Fruit fly (Drosophila melanogaster) whole organism, embryonic: ENCODE results near the gene wit.

Source experiments
- CG10431 ChIP-seq: fragments of 200-800 bp; sonication (Bioruptor generic); optimal IDR thresholded peaks from 3 replicates; lab custom pipeline; 2018; ENCODE audit warnings: missing biosample characterization, mild to moderate bottlenecking, missing genetic modification characterization
- CG10565 ChIP-seq: fragments of 200-800 bp; sonication (Bioruptor generic); optimal IDR thresholded peaks from 3 replicates; lab custom pipeline; 2016; ENCODE audit warnings: missing biosample characterization, mild to moderate bottlenecking, missing genetic modification characterization
- CG10959 ChIP-seq: fragments of 200-800 bp; sonication (Bioruptor generic); IDR thresholded peaks from 2 replicates; pipeline ENCODE4 v1.3.6; 2022; ENCODE audit warnings: missing biosample characterization, missing genetic modification characterization
- CG11085 ChIP-seq: fragments of 200-800 bp; sonication (Bioruptor generic); IDR thresholded peaks from 2 replicates; pipeline ENCODE4 v1.3.6; 2022; ENCODE audit warnings: missing biosample characterization, missing genetic modification characterization
- CG14014 ChIP-seq: fragments of 200-800 bp; sonication (Bioruptor generic); IDR thresholded peaks from 2 replicates; pipeline ENCODE4 v1.3.6; 2022; ENCODE audit warnings: missing biosample characterization, missing genetic modification characterization
- CG17328 ChIP-seq: fragments of 200-800 bp; sonication (Bioruptor generic); IDR thresholded peaks from 2 replicates; pipeline ENCODE4 v1.3.6; 2022; ENCODE audit warnings: missing biosample characterization, missing genetic modification characterization
- CG17359 ChIP-seq: fragments of 200-800 bp; sonication (Bioruptor generic); optimal IDR thresholded peaks from 3 replicates; lab custom pipeline; 2018; ENCODE audit warnings: missing biosample characterization, mild to moderate bottlenecking, missing genetic modification characterization, moderate library complexity
- CG17802 ChIP-seq: fragments of 200-800 bp; sonication (Bioruptor generic); optimal IDR thresholded peaks from 2 replicates; lab custom pipeline; 2018; ENCODE audit warnings: missing biosample characterization, mild to moderate bottlenecking, missing genetic modification characterization, moderate library complexity
- CG1792 ChIP-seq: fragments of 200-800 bp; sonication (Bioruptor generic); optimal IDR thresholded peaks from 2 replicates; lab custom pipeline; 2016; ENCODE audit warnings: missing biosample characterization, missing genetic modification characterization
- CG32772 ChIP-seq: fragments of 200-800 bp; sonication (Bioruptor generic); IDR thresholded peaks from 2 replicates; pipeline ENCODE4 v1.3.6; 2022; ENCODE audit warnings: missing biosample characterization, missing genetic modification characterization
- CG3281 ChIP-seq: fragments of 200-800 bp; sonication (Bioruptor generic); optimal IDR thresholded peaks from 3 replicates; lab custom pipeline; 2017; ENCODE audit warnings: missing biosample characterization, mild to moderate bottlenecking, missing genetic modification characterization
- CG34376 ChIP-seq: fragments of 200-800 bp; sonication (Bioruptor generic); optimal IDR thresholded peaks from 2 replicates; lab custom pipeline; 2018; ENCODE audit warnings: missing biosample characterization, mild to moderate bottlenecking, missing genetic modification characterization
- CG43689 ChIP-seq: fragments of 200-800 bp; sonication (Bioruptor generic); IDR thresholded peaks from 2 replicates; pipeline ENCODE4 v1.3.6; 2022; ENCODE audit warnings: missing biosample characterization, missing genetic modification characterization
- CG8359 ChIP-seq: fragments of 200-800 bp; sonication (Bioruptor generic); optimal IDR thresholded peaks from 2 replicates; lab custom pipeline; 2017; ENCODE audit warnings: missing biosample characterization, mild to moderate bottlenecking, missing genetic modification characterization, borderline replicate concordance
- CG9215 ChIP-seq: fragments of 200-800 bp; sonication (Bioruptor generic); IDR thresholded peaks from 2 replicates; pipeline ENCODE4 v1.3.6; 2022; ENCODE audit warnings: missing biosample characterization, missing genetic modification characterization
- CG9817 ChIP-seq: fragments of 200-800 bp; sonication (Bioruptor generic); optimal IDR thresholded peaks from 2 replicates; lab custom pipeline; 2018; ENCODE audit warnings: missing biosample characterization, mild to moderate bottlenecking, missing genetic modification characterization, moderate library complexity
- D19A ChIP-seq: fragments of 200-800 bp; optimal IDR thresholded peaks from 3 replicates; lab custom pipeline; 2019; ENCODE audit warnings: missing biosample characterization, mild to moderate bottlenecking, missing genetic modification characterization, moderate library complexity
- Doc2 ChIP-seq: fragments of 200-800 bp; sonication (Bioruptor generic); IDR thresholded peaks from 2 replicates; pipeline ENCODE4 v1.3.6; 2022; ENCODE audit warnings: missing biosample characterization, missing genetic modification characterization
- Drgx ChIP-seq: fragments of 200-800 bp; sonication (Bioruptor generic); IDR thresholded peaks from 2 replicates; pipeline ENCODE4 v1.3.6; 2022; ENCODE audit warnings: missing biosample characterization, missing genetic modification characterization
- Elba2 ChIP-seq: fragments of 200-800 bp; sonication (Bioruptor generic); optimal IDR thresholded peaks from 3 replicates; lab custom pipeline; 2016; ENCODE audit warnings: missing biosample characterization, missing genetic modification characterization
- H15 ChIP-seq: fragments of 200-800 bp; sonication (Bioruptor generic); IDR thresholded peaks from 3 replicates; pipeline ENCODE4 v1.3.6; 2022; ENCODE audit warnings: missing biosample characterization, missing genetic modification characterization
- MESR4 ChIP-seq: fragments of 200-800 bp; sonication (Bioruptor generic); optimal IDR thresholded peaks from 2 replicates; lab custom pipeline; 2018; ENCODE audit warnings: missing biosample characterization, mild to moderate bottlenecking, missing genetic modification characterization, moderate library complexity
- Mad ChIP-seq: fragments of 200-800 bp; sonication (Bioruptor generic); optimal IDR thresholded peaks from 2 replicates; lab custom pipeline; 2016; ENCODE audit warnings: missing biosample characterization, missing genetic modification characterization
- Mes4 ChIP-seq: fragments of 200-800 bp; sonication (Bioruptor generic); optimal IDR thresholded peaks from 2 replicates; lab custom pipeline; 2016; ENCODE audit warnings: missing biosample characterization, missing genetic modification characterization
- NK7.1 ChIP-seq: fragments of 200-800 bp; sonication (Bioruptor generic); optimal IDR thresholded peaks from 3 replicates; lab custom pipeline; 2016; ENCODE audit warnings: missing biosample characterization, missing genetic modification characterization
- Neu2 ChIP-seq: fragments of 200-800 bp; sonication (Bioruptor generic); optimal IDR thresholded peaks from 3 replicates; lab custom pipeline; 2016; ENCODE audit warnings: missing biosample characterization, missing genetic modification characterization, borderline replicate concordance
- Nf-YC ChIP-seq: fragments of 200-800 bp; optimal IDR thresholded peaks from 3 replicates; lab custom pipeline; 2019; ENCODE audit warnings: missing biosample characterization, mild to moderate bottlenecking, missing genetic modification characterization, moderate library complexity
- NfI ChIP-seq: fragments of 200-800 bp; sonication (Bioruptor generic); optimal IDR thresholded peaks from 3 replicates; lab custom pipeline; 2018; ENCODE audit warnings: missing biosample characterization, mild to moderate bottlenecking, missing genetic modification characterization, moderate library complexity
- Opbp ChIP-seq: fragments of 200-800 bp; sonication (Bioruptor generic); IDR thresholded peaks from 3 replicates; pipeline ENCODE4 v1.3.6; 2022; ENCODE audit warnings: missing biosample characterization, missing genetic modification characterization; ENCODE audit not compliant: partially characterized antibody
- Optix ChIP-seq: fragments of 200-800 bp; sonication (Bioruptor generic); IDR thresholded peaks from 3 replicates; pipeline ENCODE4 v1.3.6; 2022; ENCODE audit warnings: missing biosample characterization, missing genetic modification characterization
- Pdp1 ChIP-seq, 2 experiments: fragments of 200-800 bp; sonication (Bioruptor generic); optimal IDR thresholded peaks; 3 replicates each; lab custom pipeline; 2016; ENCODE audit warnings: missing biosample characterization in 2 of 2, missing genetic modification characterization in 2 of 2, mild to moderate bottlenecking in 1 of 2, moderate library complexity in 1 of 2
- Rx ChIP-seq: fragments of 200-800 bp; sonication (Bioruptor generic); IDR thresholded peaks from 2 replicates; pipeline ENCODE4 v1.3.6; 2022; ENCODE audit warnings: missing biosample characterization, missing genetic modification characterization
- Scr ChIP-seq: fragments of 200-800 bp; sonication (Bioruptor generic); IDR thresholded peaks from 2 replicates; pipeline ENCODE4 v1.3.6; 2022; ENCODE audit warnings: missing biosample characterization, missing genetic modification characterization; ENCODE audit not compliant: partially characterized antibody
- Stat92E ChIP-seq, 3 experiments: fragments of >200 bp in 2 of 3; fragments of 200-800 bp in 1 of 3; sonication (Bioruptor generic) in 1 of 3; optimal IDR thresholded peaks; 2 replicates each; lab custom pipeline; 2017 to 2019; ENCODE audit warnings: missing biosample characterization in 3 of 3, missing genetic modification characterization in 3 of 3, mild to moderate bottlenecking in 1 of 3, moderate library complexity in 1 of 3
- TFAM ChIP-seq: fragments of 200-800 bp; sonication (Bioruptor generic); optimal IDR thresholded peaks from 2 replicates; lab custom pipeline; 2017; ENCODE audit warnings: missing biosample characterization, missing genetic modification characterization, inconsistent platforms
- Xbp1 ChIP-seq: fragments of 200-800 bp; sonication (Bioruptor generic); optimal IDR thresholded peaks from 3 replicates; lab custom pipeline; 2016; ENCODE audit warnings: missing biosample characterization, mild to moderate bottlenecking, missing genetic modification characterization
- aop ChIP-seq: fragments of 200-800 bp; sonication (Bioruptor generic); IDR thresholded peaks from 2 replicates; pipeline ENCODE4 v1.3.6; 2022; ENCODE audit warnings: missing biosample characterization, missing genetic modification characterization
- caup ChIP-seq: fragments of 200-800 bp; sonication (Bioruptor generic); optimal IDR thresholded peaks from 3 replicates; lab custom pipeline; 2017; ENCODE audit warnings: missing biosample characterization, mild to moderate bottlenecking, missing genetic modification characterization, moderate library complexity; ENCODE audit not compliant: severe bottlenecking
- cg ChIP-seq: fragments of 200-800 bp; sonication (Bioruptor generic); optimal IDR thresholded peaks from 3 replicates; lab custom pipeline; 2019; ENCODE audit warnings: missing biosample characterization, mild to moderate bottlenecking, missing genetic modification characterization, moderate library complexity
- chn ChIP-seq: fragments of 200-800 bp; sonication (Bioruptor generic); optimal IDR thresholded peaks from 2 replicates; lab custom pipeline; 2016; ENCODE audit warnings: missing biosample characterization, missing genetic modification characterization
- ci ChIP-seq: fragments of 200-800 bp; sonication (Bioruptor generic); IDR thresholded peaks from 3 replicates; pipeline ENCODE4 v1.3.6; 2022; ENCODE audit warnings: missing biosample characterization, missing genetic modification characterization
- gcm ChIP-seq: fragments of 200-800 bp; sonication (Bioruptor generic); optimal IDR thresholded peaks from 2 replicates; lab custom pipeline; 2019; ENCODE audit warnings: missing biosample characterization, mild to moderate bottlenecking, missing genetic modification characterization, moderate library complexity
- gem ChIP-seq: fragments of 200-800 bp; sonication (Bioruptor generic); optimal IDR thresholded peaks from 2 replicates; lab custom pipeline; 2019; ENCODE audit warnings: missing biosample characterization, mild to moderate bottlenecking, missing genetic modification characterization, moderate library complexity
- lab ChIP-seq: fragments of 200-800 bp; sonication (Bioruptor generic); optimal IDR thresholded peaks from 3 replicates; lab custom pipeline; 2017; ENCODE audit warnings: missing biosample characterization, missing genetic modification characterization, mild to moderate bottlenecking, moderate library complexity, missing genetic modification reagents
- mam ChIP-seq: fragments of 200-800 bp; sonication (Bioruptor generic); optimal IDR thresholded peaks from 3 replicates; lab custom pipeline; 2016; ENCODE audit warnings: missing biosample characterization, missing genetic modification characterization
- pita ChIP-seq: fragments of 200-800 bp; sonication (Bioruptor generic); optimal IDR thresholded peaks from 2 replicates; lab custom pipeline; 2017; ENCODE audit warnings: missing biosample characterization, mild to moderate bottlenecking, missing genetic modification characterization
- salm ChIP-seq: fragments of 200-800 bp; sonication (Bioruptor generic); optimal IDR thresholded peaks from 2 replicates; lab custom pipeline; 2018; ENCODE audit warnings: missing biosample characterization, mild to moderate bottlenecking, missing genetic modification characterization
- sens ChIP-seq: fragments of 200-800 bp; sonication (Bioruptor generic); peaks from one replicate; lab custom pipeline; 2016; ENCODE audit warnings: missing biosample characterization, missing genetic modification characterization
- so ChIP-seq: fragments of 200-800 bp; sonication (Bioruptor generic); IDR thresholded peaks from 3 replicates; pipeline ENCODE4 v1.3.6; 2022; ENCODE audit warnings: missing biosample characterization, missing genetic modification characterization
- toy ChIP-seq: fragments of 200-800 bp; sonication (Bioruptor generic); IDR thresholded peaks from 2 replicates; pipeline ENCODE4 v1.3.6; 2022; ENCODE audit warnings: missing biosample characterization, missing genetic modification characterization
- yki ChIP-seq: fragments of >200 bp; optimal IDR thresholded peaks from 3 replicates; lab custom pipeline; 2018

wit gene

DNA sequence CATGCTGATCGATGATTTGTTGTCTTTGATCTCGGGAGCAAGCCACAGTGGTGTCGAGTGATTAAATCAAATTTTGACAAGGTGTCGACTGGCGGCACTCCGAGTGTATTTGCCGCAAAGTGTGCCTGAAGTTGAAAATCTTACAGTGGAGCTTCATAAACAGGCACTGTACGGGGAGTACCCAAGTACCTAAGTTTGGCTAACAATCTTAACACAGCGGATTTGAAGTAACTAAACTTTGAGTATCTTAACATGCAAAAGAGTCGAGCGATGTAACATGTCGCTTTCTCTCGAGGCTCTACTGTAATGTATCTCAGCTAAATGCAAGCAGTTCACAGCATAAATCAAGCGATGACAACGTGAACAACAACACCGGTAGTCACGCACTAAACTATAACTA is 54.8 kb downstream of the wit start (continued):
- TF ChIP-seq pita (GFP tag; lab: Kevin White, UChicago) (no peak), Neu2 (GFP tag; lab: Kevin White, UChicago) (no peak), Scr (GFP tag; lab: Robert Waterston, UW) (no peak), CG9817 (tag; lab: Kevin White, UChicago) (peak; percentile 28), aop (GFP tag; lab: Robert Waterston, UW) (no peak), CG11085 (GFP tag; lab: Robert Waterston, UW) (no peak), toy (GFP tag; lab: Robert Waterston, UW) (no peak), H15 (peak; percentile 58; the same call in 1 of the 3 replicates), yki (no peak), CG3281 (GFP tag; lab: Kevin White, UChicago) (no peak), CG1792 (no peak), chn (GFP tag; lab: Kevin White, UChicago) (peak; percentile 66), Mad (GFP tag; lab: Kevin White, UChicago) (peak; percentile 24), CG17328 (peak; percentile 80), CG17802 (tag; lab: Kevin White, UChicago) (peak; percentile 25), mam (GFP tag; lab: Kevin White, UChicago) (peak; percentile 39), NK7.1 (GFP tag; lab: Kevin White, UChicago) (no peak), sens (peak; percentile 97), Pdp1 (GFP tag; optimal IDR thresholded peaks at IDR 0.05; lab: Kevin White, UChicago) (peak; percentile 43 to 59), CG14014 (GFP tag; lab: Robert Waterston, UW) (peak; percentile 42; the same call in 1 of the 2 replicates), Stat92E (GFP tag; optimal IDR thresholded peaks at IDR 0.05; lab: Kevin White, UChicago) (no peak), Mes4 (GFP tag; lab: Kevin White, UChicago) (peak; percentile 54), CG10959 (peak; percentile 85), CG10431 (GFP tag; lab: Kevin White, UChicago) (peak; percentile 22), D19A (peak; percentile 51), CG43689 (GFP tag; lab: Robert Waterston, UW) (no peak), Nf-YC (tag; lab: Kevin White, UChicago) (no peak), ci (GFP tag; lab: Robert Waterston, UW) (peak; percentile 87), NfI (GFP tag; lab: Kevin White, UChicago) (peak; percentile 44), salm (tag; lab: Kevin White, UChicago) (no peak), TFAM (GFP tag; lab: Kevin White, UChicago) (no peak), Drgx (GFP tag; lab: Robert Waterston, UW) (peak; percentile 53), CG17359 (tag; lab: Kevin White, UChicago) (peak; percentile 63), CG10565 (GFP tag; lab: Kevin White, UChicago) (no peak), cg (GFP tag; lab: Kevin White, UChicago) (no peak), Elba2 (GFP tag; lab: Kevin White, UChicago) (peak; percentile 42), CG8359 (GFP tag; lab: Kevin White, UChicago) (no peak), CG34376 (GFP tag; lab: Kevin White, UChicago) (no peak), Optix (peak; percentile 81; the same call in 2 of the 3 replicates), CG32772 (GFP tag; lab: Robert Waterston, UW) (peak; percentile 74), Rx (GFP tag; lab: Robert Waterston, UW) (peak; percentile 48; the same call in 1 of the 2 replicates), Opbp (GFP tag; lab: Robert Waterston, UW) (no peak), CG9215 (GFP tag; lab: Robert Waterston, UW) (no peak), so (0 out of 3 replicates have a peak, but pooled peaks have one; percentile 13), Xbp1 (peak; percentile 75), MESR4 (no peak), caup (no peak), gcm (GFP tag; lab: Kevin White, UChicago) (peak; percentile 12), Doc2 (no peak), lab (GFP tag; lab: Kevin White, UChicago) (peak; percentile 29), gem (tag; lab: Kevin White, UChicago) (peak; percentile 72)
